Worm (Caenorhabditis elegans) whole organism, dauer: ENCODE measurements around the gene F35E12.2.

Experiments
- unc-62 ChIP-seq: sonication (generic microtip); optimal IDR thresholded peaks from 2 replicates; lab custom pipeline; 2017; ENCODE audit warnings: missing biosample characterization, missing genetic modification reagents, missing genetic modification characterization

The F35E12.2 gene

ce11 chrV:13724781-13725180 is at the start of gene F35E12.2:
Gene F35E12.2, minus strand, starts transcription at chrV:13724881.
- no peak for TF ChIP-seq unc-62

- no peak for TF ChIP-seq unc-62
Measured at ce11 chrV:13771209-13771608, 46.5 kb upstream of the F35E12.2 start, which contains the start of gene F20G2.5. Gene F20G2.5, plus strand, starts transcription at chrV:13771509.

- TF ChIP-seq unc-62, result no peak
Measured at ce11 chrV:13768941-13769436, 44.3 kb upstream of the F35E12.2 start, which contains the start of gene nas-24. Gene nas-24, plus strand, starts transcription at chrV:13769386.

ce11 chrV:13768388-13768787 is 43.7 kb upstream of the F35E12.2 start, which contains the start of gene F20G2.3:
Gene F20G2.3, minus strand, starts transcription at chrV:13768488.
- TF ChIP-seq unc-62, result no peak

- no peak for TF ChIP-seq unc-62
Measured at ce11 chrV:13763723-13764122, 39.0 kb upstream of the F35E12.2 start.

ce11 chrV:13762426-13763127 is 37.9 kb upstream of the F35E12.2 start, which contains the start of gene F20G2.6:
Gene F20G2.6, plus strand, starts transcription at chrV:13763077.
- no peak for TF ChIP-seq unc-62

- TF ChIP-seq unc-62, result no peak
Measured at ce11 chrV:13757349-13757748, 32.7 kb upstream of the F35E12.2 start.

- TF ChIP-seq unc-62, result no peak
Measured at ce11 chrV:13756359-13757091, 31.8 kb upstream of the F35E12.2 start, which contains the start of gene F20G2.2. Gene F20G2.2, minus strand, starts transcription at chrV:13756409.

ce11 chrV:13753481-13753880 is 28.8 kb upstream of the F35E12.2 start, which contains the start of gene F20G2.1:
Gene F20G2.1, minus strand, starts transcription at chrV:13753581.
- no peak for TF ChIP-seq unc-62

- TF ChIP-seq unc-62, result no peak
Measured at ce11 chrV:13751811-13752210, 27.1 kb upstream of the F35E12.2 start, which contains the start of gene cld-9. Gene cld-9, minus strand, starts transcription at chrV:13751891.

ce11 chrV:13748658-13749057 is 24.0 kb upstream of the F35E12.2 start, which contains the start of gene F35E12.10:
Gene F35E12.10, minus strand, starts transcription at chrV:13748758.
- no peak for TF ChIP-seq unc-62

ce11 chrV:13744901-13745300 is 20.2 kb upstream of the F35E12.2 start, which contains the start of gene F35E12.9:
Gene F35E12.9, minus strand, starts transcription at chrV:13745127.
- TF ChIP-seq unc-62, result no peak

ce11 chrV:13739901-13740300 is 15.2 kb upstream of the F35E12.2 start:
- no peak for TF ChIP-seq unc-62

ce11 chrV:13738374-13738773 is 13.7 kb upstream of the F35E12.2 start, which contains the start of gene irg-5:
Gene irg-5, minus strand, starts transcription at chrV:13738474.
- TF ChIP-seq unc-62, result no peak

- no peak for TF ChIP-seq unc-62
Measured at ce11 chrV:13736147-13736546, 11.5 kb upstream of the F35E12.2 start, which contains the start of gene F35E12.6. Gene F35E12.6, minus strand, starts transcription at chrV:13736247.

ce11 chrV:13730762-13731161 is 6.1 kb upstream of the F35E12.2 start, which contains the start of gene dct-17:
Gene dct-17, minus strand, starts transcription at chrV:13730784.
- TF ChIP-seq unc-62, result no peak

- TF ChIP-seq unc-62, result no peak
Measured at ce11 chrV:13725574-13725973, 893 bp upstream of the F35E12.2 start, which contains the start of gene fbxa-181. Gene fbxa-181, plus strand, starts transcription at chrV:13725874.
